Fruit fly (Drosophila melanogaster) whole organism, embryonic: ENCODE measurements around the gene frj.
A peak's percentile ranks its signal among the peaks of the same experiment; 100 is the strongest.

Experiments used
- CG10462 ChIP-seq: fragments of 200-800 bp; sonication (Bioruptor generic); optimal IDR thresholded peaks from 2 replicates; lab custom pipeline; 2016; ENCODE audit warnings: missing biosample characterization, missing genetic modification characterization
- CG10565 ChIP-seq: fragments of 200-800 bp; sonication (Bioruptor generic); optimal IDR thresholded peaks from 3 replicates; lab custom pipeline; 2016; ENCODE audit warnings: missing biosample characterization, mild to moderate bottlenecking, missing genetic modification characterization
- CG11093 ChIP-seq: fragments of 200-800 bp; sonication (Bioruptor generic); IDR thresholded peaks from 3 replicates; pipeline ENCODE4 v1.3.6; 2022; ENCODE audit warnings: missing biosample characterization, missing genetic modification characterization
- CG13123 ChIP-seq: fragments of 200-800 bp; sonication (Bioruptor generic); optimal IDR thresholded peaks from 2 replicates; lab custom pipeline; 2016; ENCODE audit warnings: missing biosample characterization, missing genetic modification characterization
- CG1602 ChIP-seq: fragments of 200-800 bp; sonication (Bioruptor generic); optimal IDR thresholded peaks from 3 replicates; lab custom pipeline; 2016; ENCODE audit warnings: missing biosample characterization, missing genetic modification characterization
- CG16779 ChIP-seq: fragments of 200-800 bp; sonication (Bioruptor generic); IDR thresholded peaks from 2 replicates; pipeline ENCODE4 v1.3.6; 2022; ENCODE audit warnings: missing biosample characterization, missing genetic modification characterization
- CG16815 ChIP-seq: fragments of 200-800 bp; sonication (Bioruptor generic); optimal IDR thresholded peaks from 3 replicates; lab custom pipeline; 2017; ENCODE audit warnings: missing biosample characterization, mild to moderate bottlenecking, missing genetic modification characterization
- CG1832 ChIP-seq: fragments of 200-800 bp; sonication (Bioruptor generic); optimal IDR thresholded peaks from 2 replicates; lab custom pipeline; 2017; ENCODE audit warnings: missing biosample characterization, mild to moderate bottlenecking, missing genetic modification characterization, inconsistent platforms
- CG2202 ChIP-seq: fragments of 200-800 bp; sonication (Bioruptor generic); optimal IDR thresholded peaks from 2 replicates; lab custom pipeline; 2018; ENCODE audit warnings: missing biosample characterization, mild to moderate bottlenecking, missing genetic modification characterization
- CG31224 ChIP-seq: fragments of 200-800 bp; sonication (Bioruptor generic); IDR thresholded peaks from 2 replicates; pipeline ENCODE4 v1.3.6; 2022; ENCODE audit warnings: missing biosample characterization, missing genetic modification characterization
- CG3407 ChIP-seq: fragments of 200-800 bp; sonication (Bioruptor generic); optimal IDR thresholded peaks from 2 replicates; lab custom pipeline; 2018; ENCODE audit warnings: missing biosample characterization, mild to moderate bottlenecking, missing genetic modification characterization
- CG3847 ChIP-seq: fragments of 200-800 bp; sonication (Bioruptor generic); IDR thresholded peaks from 2 replicates; pipeline ENCODE4 v1.3.6; 2022; ENCODE audit warnings: missing biosample characterization, missing genetic modification characterization
- CG4404 ChIP-seq: fragments of 200-800 bp; sonication (Bioruptor generic); IDR thresholded peaks from 2 replicates; pipeline ENCODE4 v1.3.6; 2022; ENCODE audit warnings: missing biosample characterization, missing genetic modification characterization
- CG4730 ChIP-seq: fragments of 200-800 bp; sonication (Bioruptor generic); IDR thresholded peaks from 2 replicates; pipeline ENCODE4 v1.3.6; 2022; ENCODE audit warnings: missing biosample characterization, missing genetic modification characterization
- CG4820 ChIP-seq: fragments of 200-800 bp; sonication (Bioruptor generic); optimal IDR thresholded peaks from 3 replicates; lab custom pipeline; 2016; ENCODE audit warnings: missing biosample characterization, missing genetic modification characterization
- CG4854 ChIP-seq: fragments of 200-800 bp; sonication (Bioruptor generic); optimal IDR thresholded peaks from 2 replicates; lab custom pipeline; 2016; ENCODE audit warnings: missing biosample characterization, missing genetic modification characterization, inconsistent platforms
- CG6683 ChIP-seq: fragments of 200-800 bp; sonication (Bioruptor generic); optimal IDR thresholded peaks from 2 replicates; lab custom pipeline; 2017; ENCODE audit warnings: missing biosample characterization, mild to moderate bottlenecking, missing genetic modification characterization, missing genetic modification reagents
- CG7357 ChIP-seq: fragments of 200-800 bp; sonication (Bioruptor generic); IDR thresholded peaks from 3 replicates; pipeline ENCODE4 v1.3.6; 2022; ENCODE audit warnings: missing biosample characterization, missing genetic modification characterization
- CG7839 ChIP-seq: fragments of 200-800 bp; sonication (Bioruptor generic); optimal IDR thresholded peaks from 3 replicates; lab custom pipeline; 2018; ENCODE audit warnings: missing biosample characterization, mild to moderate bottlenecking, missing genetic modification characterization, moderate library complexity
- CG8089 ChIP-seq: fragments of 200-800 bp; sonication (Bioruptor generic); optimal IDR thresholded peaks from 3 replicates; lab custom pipeline; 2016; ENCODE audit warnings: missing biosample characterization, missing genetic modification characterization
- CG8944 ChIP-seq: fragments of 200-800 bp; sonication (Bioruptor generic); optimal IDR thresholded peaks from 3 replicates; lab custom pipeline; 2016; ENCODE audit warnings: missing biosample characterization, missing genetic modification characterization
- Chrac-16 ChIP-seq: fragments of 200-800 bp; sonication (Bioruptor generic); optimal IDR thresholded peaks from 3 replicates; lab custom pipeline; 2016; ENCODE audit warnings: missing biosample characterization, missing genetic modification characterization
- D19B ChIP-seq: fragments of 200-800 bp; sonication (Bioruptor generic); optimal IDR thresholded peaks from 2 replicates; lab custom pipeline; 2017; ENCODE audit warnings: missing biosample characterization, mild to moderate bottlenecking, missing genetic modification characterization
- Dbx ChIP-seq: fragments of 200-800 bp; sonication (Bioruptor generic); IDR thresholded peaks from 3 replicates; pipeline ENCODE4 v1.3.6; 2022; ENCODE audit warnings: missing biosample characterization, missing genetic modification characterization
- Dip2 ChIP-seq: fragments of 200-800 bp; sonication (Bioruptor generic); IDR thresholded peaks from 2 replicates; pipeline ENCODE4 v1.3.6; 2022; ENCODE audit warnings: missing biosample characterization, missing genetic modification characterization
- Ets65A ChIP-seq: fragments of 200-800 bp; sonication (Bioruptor generic); peaks from one replicate; lab custom pipeline; 2016; ENCODE audit warnings: missing biosample characterization, missing genetic modification characterization
- Hmr ChIP-seq: fragments of 200-800 bp; sonication (Bioruptor generic); optimal IDR thresholded peaks from 3 replicates; lab custom pipeline; 2017; ENCODE audit warnings: mild to moderate bottlenecking, missing biosample characterization, missing genetic modification reagents, missing genetic modification characterization
- Oli ChIP-seq: fragments of 200-800 bp; sonication (Bioruptor generic); optimal IDR thresholded peaks from 2 replicates; lab custom pipeline; 2018; ENCODE audit warnings: missing biosample characterization, mild to moderate bottlenecking, missing genetic modification characterization, moderate library complexity
- Optix ChIP-seq: fragments of 200-800 bp; sonication (Bioruptor generic); IDR thresholded peaks from 3 replicates; pipeline ENCODE4 v1.3.6; 2022; ENCODE audit warnings: missing biosample characterization, missing genetic modification characterization
- Tbp ChIP-seq: fragments of >200 bp; optimal IDR thresholded peaks from 2 replicates; lab custom pipeline; 2018; ENCODE audit warnings: missing biosample characterization, missing genetic modification characterization
- Trl ChIP-seq, 3 experiments: fragments of >200 bp in 2 of 3; fragments of 200-800 bp in 1 of 3; sonication (Bioruptor generic) in 1 of 3; optimal IDR thresholded peaks; 2 replicates in 1 of 3; 3 replicates in 2 of 3; lab custom pipeline; 2016 to 2017; ENCODE audit warnings: missing biosample characterization in 1 of 3, missing genetic modification characterization in 1 of 3
- Xbp1 ChIP-seq: fragments of 200-800 bp; sonication (Bioruptor generic); optimal IDR thresholded peaks from 3 replicates; lab custom pipeline; 2016; ENCODE audit warnings: missing biosample characterization, mild to moderate bottlenecking, missing genetic modification characterization
- abd-A ChIP-seq: fragments of 200-800 bp; sonication (Bioruptor generic); optimal IDR thresholded peaks from 3 replicates; lab custom pipeline; 2019; ENCODE audit warnings: missing biosample characterization, mild to moderate bottlenecking, missing genetic modification characterization, moderate library complexity
- al ChIP-seq: fragments of 200-800 bp; sonication (Bioruptor generic); IDR thresholded peaks from 2 replicates; pipeline ENCODE4 v1.3.6; 2022; ENCODE audit warnings: missing biosample characterization, missing genetic modification characterization
- aop ChIP-seq: fragments of 200-800 bp; sonication (Bioruptor generic); IDR thresholded peaks from 2 replicates; pipeline ENCODE4 v1.3.6; 2022; ENCODE audit warnings: missing biosample characterization, missing genetic modification characterization
- bab2 ChIP-seq: fragments of 200-800 bp; sonication (Bioruptor generic); optimal IDR thresholded peaks from 2 replicates; lab custom pipeline; 2016; ENCODE audit warnings: missing biosample characterization, missing genetic modification characterization
- bsh ChIP-seq, 2 experiments: fragments of 200-800 bp; sonication (Bioruptor generic); optimal IDR thresholded peaks; 2 replicates each; lab custom pipeline; 2017 to 2018; ENCODE audit warnings: mild to moderate bottlenecking in 2 of 2, missing biosample characterization in 2 of 2, missing genetic modification characterization in 2 of 2, moderate library complexity in 1 of 2
- fd64A ChIP-seq: fragments of 200-800 bp; sonication (Bioruptor generic); optimal IDR thresholded peaks from 3 replicates; lab custom pipeline; 2018; ENCODE audit warnings: missing biosample characterization, mild to moderate bottlenecking, missing genetic modification characterization
- fd96Cb ChIP-seq: fragments of 200-800 bp; sonication (Bioruptor generic); optimal IDR thresholded peaks from 2 replicates; lab custom pipeline; 2018; ENCODE audit warnings: missing biosample characterization, mild to moderate bottlenecking, missing genetic modification characterization, moderate library complexity
- gcm2 ChIP-seq: fragments of 200-800 bp; sonication (Bioruptor generic); optimal IDR thresholded peaks from 2 replicates; lab custom pipeline; 2016; ENCODE audit warnings: missing biosample characterization, missing genetic modification characterization
- kni ChIP-seq: fragments of 200-800 bp; sonication (Bioruptor generic); optimal IDR thresholded peaks from 3 replicates; lab custom pipeline; 2017; ENCODE audit warnings: mild to moderate bottlenecking, missing biosample characterization, missing genetic modification reagents, missing genetic modification characterization
- knrl ChIP-seq: fragments of 200-800 bp; sonication (Bioruptor generic); IDR thresholded peaks from 3 replicates; pipeline ENCODE4 v1.3.6; 2022; ENCODE audit warnings: missing biosample characterization, missing genetic modification characterization; ENCODE audit not compliant: partially characterized antibody
- rib ChIP-seq: fragments of 200-800 bp; sonication (Bioruptor generic); IDR thresholded peaks from 2 replicates; pipeline ENCODE4 v1.3.6; 2022; ENCODE audit warnings: missing biosample characterization, missing genetic modification characterization
- ro ChIP-seq: fragments of 200-800 bp; sonication (Bioruptor generic); IDR thresholded peaks from 2 replicates; pipeline ENCODE4 v1.3.6; 2022; ENCODE audit warnings: missing biosample characterization, missing genetic modification characterization
- salm ChIP-seq: fragments of 200-800 bp; sonication (Bioruptor generic); optimal IDR thresholded peaks from 2 replicates; lab custom pipeline; 2018; ENCODE audit warnings: missing biosample characterization, mild to moderate bottlenecking, missing genetic modification characterization
- sima ChIP-seq: fragments of 200-800 bp; sonication (Bioruptor generic); optimal IDR thresholded peaks from 2 replicates; lab custom pipeline; 2016; ENCODE audit warnings: missing biosample characterization, missing genetic modification characterization
- sisA ChIP-seq: fragments of 200-800 bp; sonication (Bioruptor generic); IDR thresholded peaks from 2 replicates; pipeline ENCODE4 v1.3.6; 2022; ENCODE audit warnings: missing biosample characterization, missing genetic modification characterization
- stc ChIP-seq: fragments of 200-800 bp; sonication (Bioruptor generic); IDR thresholded peaks from 2 replicates; pipeline ENCODE4 v1.3.6; 2022; ENCODE audit warnings: missing biosample characterization, missing genetic modification characterization
- tap ChIP-seq: fragments of 200-800 bp; optimal IDR thresholded peaks from 3 replicates; lab custom pipeline; 2019; ENCODE audit warnings: missing biosample characterization, mild to moderate bottlenecking, missing genetic modification characterization, moderate library complexity
- vfl ChIP-seq: fragments of 200-800 bp; sonication (Bioruptor generic); optimal IDR thresholded peaks from 2 replicates; lab custom pipeline; 2016; ENCODE audit warnings: missing biosample characterization, missing genetic modification characterization

frj gene

dm6 chr2L:6455955-6456599, at the start of gene frj (continued):
- TF ChIP-seq Optix (GFP tag; lab: Robert Waterston, UW): peak; percentile 63; the same call in 2 of the 3 replicates
- peak; percentile 68 for TF ChIP-seq sisA (GFP tag; lab: Robert Waterston, UW)
- peak; percentile 49; the same call in 1 of the 2 replicates for TF ChIP-seq CG4404
- TF ChIP-seq Ets65A (GFP tag; lab: Kevin White, UChicago): peak; percentile 98
- TF ChIP-seq Oli (tag; lab: Kevin White, UChicago): peak; percentile 49
- peak; percentile 33 for TF ChIP-seq CG13123 (GFP tag; lab: Kevin White, UChicago)
- TF ChIP-seq CG10462 (GFP tag; lab: Kevin White, UChicago): peak; percentile 29
- TF ChIP-seq kni (GFP tag; lab: Kevin White, UChicago): no peak
- no peak for TF ChIP-seq CG2202 (tag; lab: Kevin White, UChicago)
- peak; percentile 31; the same call in 1 of the 2 replicates for TF ChIP-seq aop
- no peak for TF ChIP-seq tap (tag; lab: Kevin White, UChicago)
- peak; percentile 61 for TF ChIP-seq CG16815 (GFP tag; lab: Kevin White, UChicago)
- TF ChIP-seq salm: peak; percentile 36
- TF ChIP-seq Trl (optimal IDR thresholded peaks at IDR 0.05; lab: Kevin White, UChicago): no peak
- TF ChIP-seq Trl (GFP tag; optimal IDR thresholded peaks at IDR 0.05; lab: Kevin White, UChicago): peak; percentile 64
- TF ChIP-seq CG8089 (GFP tag; lab: Kevin White, UChicago): peak; percentile 70
- 0 out of 2 replicates have a peak, but pooled peaks have one; percentile 25 for TF ChIP-seq CG31224 (GFP tag; lab: Robert Waterston, UW)
- TF ChIP-seq CG3407: no peak
- TF ChIP-seq abd-A: no peak
- peak; percentile 67 for TF ChIP-seq bab2
- TF ChIP-seq Tbp (GFP tag; lab: Kevin White, UChicago): no peak
- TF ChIP-seq Dip2 (GFP tag; lab: Robert Waterston, UW): no peak
- peak; percentile 4 for TF ChIP-seq D19B (GFP tag; lab: Kevin White, UChicago)
- TF ChIP-seq CG3847: peak; percentile 79
- TF ChIP-seq CG16779 (GFP tag; lab: Robert Waterston, UW): no peak
- no peak for TF ChIP-seq CG10565 (GFP tag; lab: Kevin White, UChicago)
- peak; percentile 59; the same call in 2 of the 3 replicates for TF ChIP-seq Dbx
- no peak for TF ChIP-seq ro (GFP tag; lab: Robert Waterston, UW)
- TF ChIP-seq knrl (GFP tag; lab: Robert Waterston, UW): peak; percentile 78
- TF ChIP-seq fd64A (GFP tag; lab: Kevin White, UChicago): no peak
- 0 out of 2 replicates have a peak, but pooled peaks have one; percentile 5 for TF ChIP-seq stc (GFP tag; lab: Robert Waterston, UW)
- no peak for TF ChIP-seq CG11093 (GFP tag; lab: Robert Waterston, UW)
- no peak for TF ChIP-seq vfl (GFP tag; lab: Kevin White, UChicago)
- peak; percentile 61 for TF ChIP-seq al (GFP tag; lab: Robert Waterston, UW)
- TF ChIP-seq gcm2 (GFP tag; lab: Kevin White, UChicago): no peak
- TF ChIP-seq CG4730 (GFP tag; lab: Robert Waterston, UW): peak; percentile 41; the same call in 1 of the 2 replicates
- no peak for TF ChIP-seq CG6683 (GFP tag; lab: Kevin White, UChicago)
- TF ChIP-seq sima (GFP tag; lab: Kevin White, UChicago): no peak
- TF ChIP-seq CG8944 (GFP tag; lab: Kevin White, UChicago): peak; percentile 75
- TF ChIP-seq CG4820 (GFP tag; lab: Kevin White, UChicago): peak; percentile 49
- TF ChIP-seq rib (GFP tag; lab: Robert Waterston, UW): no peak
- peak; percentile 63 for TF ChIP-seq Chrac-16 (GFP tag; lab: Kevin White, UChicago)
- TF ChIP-seq CG1832: no peak
- TF ChIP-seq Hmr: peak; percentile 75
- peak; percentile 83 for TF ChIP-seq Xbp1 (GFP tag; lab: Kevin White, UChicago)
- TF ChIP-seq bsh (GFP tag; optimal IDR thresholded peaks at IDR 0.05; lab: Kevin White, UChicago): peak in 1 of 2 experiments; percentile 39
- TF ChIP-seq CG1602 (GFP tag; lab: Kevin White, UChicago): peak; percentile 66
- no peak for TF ChIP-seq CG4854 (GFP tag; lab: Kevin White, UChicago)
- peak; percentile 73 for TF ChIP-seq CG7839 (tag; lab: Kevin White, UChicago)
- peak; percentile 99 for TF ChIP-seq CG7357
- TF ChIP-seq fd96Cb (tag; lab: Kevin White, UChicago): peak; percentile 52
